Worm (Caenorhabditis elegans): ENCODE measurements around the gene ugt-1.

ugt-1 gene

DNA sequence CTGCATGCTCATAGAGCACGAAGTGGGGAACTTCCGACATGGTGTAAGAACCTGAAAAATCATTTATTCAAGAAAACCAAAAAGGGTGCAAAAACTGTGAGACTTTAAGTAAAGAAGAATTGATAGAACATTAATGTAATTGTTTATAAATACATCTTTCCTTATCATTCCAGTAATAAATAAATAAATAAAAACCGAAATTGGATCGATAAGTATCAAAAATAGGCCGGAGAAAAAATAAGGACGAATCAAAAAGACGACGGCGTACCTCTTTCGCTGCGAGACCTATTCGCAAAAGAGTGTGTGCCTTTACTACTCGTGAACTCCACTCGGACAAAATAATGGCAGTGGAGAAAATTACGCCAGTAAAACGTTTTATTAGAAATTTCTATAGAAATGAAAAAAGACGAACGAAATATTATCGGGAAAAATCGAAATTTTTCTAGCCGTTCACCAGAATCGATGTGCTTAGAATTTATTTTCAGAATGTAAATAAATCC, 42.5 kb upstream of the ugt-1 start, which contains the start of gene nol-56 (continued):
- peak; percentile 62 for TF ChIP-seq nhr-11 (tag; optimal IDR thresholded peaks at IDR 0.05)
- TF ChIP-seq ZK337.2 (GFP tag; IDR thresholded peaks at IDR 0.05), result peak; percentile 74; the same call in 1 of the 2 replicates
- no peak for TF ChIP-seq Y5F2A.4 (GFP tag; optimal IDR thresholded peaks at IDR 0.05)
- TF ChIP-seq ces-1 (GFP tag; optimal IDR thresholded peaks at IDR 0.05), result no peak
- no peak for TF ChIP-seq nhr-111 (GFP tag; optimal IDR thresholded peaks at IDR 0.05)
- no peak for TF ChIP-seq sdz-12 (GFP tag; optimal IDR thresholded peaks at IDR 0.05)
- no peak for TF ChIP-seq ceh-28 (tag; optimal IDR thresholded peaks at IDR 0.05)
- TF ChIP-seq lin-39 (tag; optimal IDR thresholded peaks at IDR 0.05), result no peak
- peak; percentile 10 to 58 for TF ChIP-seq hif-1 (tag; optimal IDR thresholded peaks at IDR 0.05)
- no peak for TF ChIP-seq snpc-4 (tag; optimal IDR thresholded peaks at IDR 0.05)
- TF ChIP-seq hlh-11 (tag; optimal IDR thresholded peaks at IDR 0.05), result no peak
- peak; percentile 71 for TF ChIP-seq rbr-2 (tag; optimal IDR thresholded peaks at IDR 0.05)
- peak; percentile 52 for TF ChIP-seq lin-13 (GFP tag; optimal IDR thresholded peaks at IDR 0.05)
- no peak for TF ChIP-seq zag-1 (tag; optimal IDR thresholded peaks at IDR 0.05)
- TF ChIP-seq D1046.2 (GFP tag; IDR thresholded peaks at IDR 0.05), result no peak
- no peak for TF ChIP-seq nhr-76 (tag; optimal IDR thresholded peaks at IDR 0.05)
- TF ChIP-seq Y75B8A.6 (GFP tag; IDR thresholded peaks at IDR 0.05), result no peak
- TF ChIP-seq mdt-29 (GFP tag; IDR thresholded peaks at IDR 0.05), result no peak
- no peak for TF ChIP-seq daf-8 (GFP tag; IDR thresholded peaks at IDR 0.05)
- no peak for TF ChIP-seq skn-1 (tag; optimal IDR thresholded peaks at IDR 0.05)
- no peak for TF ChIP-seq aha-1 (tag)
- no peak for TF ChIP-seq Y105C5A.15 (GFP tag; IDR thresholded peaks at IDR 0.05)
- TF ChIP-seq dmd-9 (GFP tag; IDR thresholded peaks at IDR 0.05), result 0 out of 2 replicates have a peak, but pooled peaks have one; percentile 57
- peak; percentile 87 for TF ChIP-seq mep-1 (tag; optimal IDR thresholded peaks at IDR 0.05)
- TF ChIP-seq lin-1 (GFP tag; IDR thresholded peaks at IDR 0.05), result no peak
- no peak for TF ChIP-seq F10B5.3 (tag; optimal IDR thresholded peaks at IDR 0.05)
- TF ChIP-seq zip-2 (tag; optimal IDR thresholded peaks at IDR 0.05), result no peak
- peak; percentile 71 for TF ChIP-seq hlh-30 (tag; optimal IDR thresholded peaks at IDR 0.05; ENCODE audit: insufficient read depth)
- no peak for TF ChIP-seq fos-1 (tag; optimal IDR thresholded peaks at IDR 0.05)
- TF ChIP-seq Y48G9A.11 (GFP tag; IDR thresholded peaks at IDR 0.05), result no peak
- no peak for TF ChIP-seq madf-9 (GFP tag; conservative IDR thresholded peaks at IDR 0.05)
- TF ChIP-seq F49E8.2 (tag; optimal IDR thresholded peaks at IDR 0.05; ENCODE audit: borderline replicate concordance), result peak; percentile 11
- no peak for TF ChIP-seq set-16 (GFP tag; IDR thresholded peaks at IDR 0.05)
- TF ChIP-seq ztf-11 (tag; optimal IDR thresholded peaks at IDR 0.05), result no peak
- TF ChIP-seq pha-4 (GFP tag; IDR thresholded peaks at IDR 0.05), result peak; percentile 65; the same call in 1 of the 2 replicates
- TF ChIP-seq pha-4 (tag; optimal IDR thresholded peaks at IDR 0.05), result peak; percentile 32
- no peak for TF ChIP-seq ceh-44 (GFP tag; IDR thresholded peaks at IDR 0.05)
- peak; percentile 80 for TF ChIP-seq dmd-6 (GFP tag; IDR thresholded peaks at IDR 0.05)
- TF ChIP-seq unc-39 (tag; optimal IDR thresholded peaks at IDR 0.05), result no peak
- TF ChIP-seq mxl-3 (GFP tag; optimal IDR thresholded peaks at IDR 0.05), result no peak
- no peak for TF ChIP-seq unc-62 (GFP tag; optimal IDR thresholded peaks at IDR 0.05 in 1 of 2)
- TF ChIP-seq unc-62 (tag; optimal IDR thresholded peaks at IDR 0.05), result no peak
- no peak for TF ChIP-seq ceh-82 (tag; optimal IDR thresholded peaks at IDR 0.05)
- no peak for TF ChIP-seq spr-3 (GFP tag; optimal IDR thresholded peaks at IDR 0.05)
- TF ChIP-seq ceh-20 (GFP tag; IDR thresholded peaks at IDR 0.05), result no peak
- TF ChIP-seq lsy-2 (tag; optimal IDR thresholded peaks at IDR 0.05), result peak in 1 of 2 experiments; percentile 94
- peak; percentile 68 for TF ChIP-seq hmg-1.1 (GFP tag; IDR thresholded peaks at IDR 0.05)
- no peak for TF ChIP-seq ceh-62 (tag; optimal IDR thresholded peaks at IDR 0.05)
- no peak for TF ChIP-seq nhr-10 (tag; optimal IDR thresholded peaks at IDR 0.05)
- TF ChIP-seq nhr-237 (tag; optimal IDR thresholded peaks at IDR 0.05), result no peak
- TF ChIP-seq zip-11 (GFP tag; IDR thresholded peaks at IDR 0.05), result no peak
- TF ChIP-seq nhr-48 (tag; optimal IDR thresholded peaks at IDR 0.05), result peak; percentile 27
- no peak for TF ChIP-seq jun-1 (tag; optimal IDR thresholded peaks at IDR 0.05)
